Fruit fly (Drosophila melanogaster) whole organism, embryonic: ENCODE measurements around the gene CG4645.

Experiments used
- Ada2b ChIP-seq: fragments of 200-800 bp; sonication (Bioruptor generic); IDR thresholded peaks from 2 replicates; pipeline ENCODE4 v1.3.6; 2022; ENCODE audit warnings: missing biosample characterization, missing genetic modification characterization
- BEAF-32 ChIP-seq: fragments of 200-800 bp; sonication (Bioruptor generic); optimal IDR thresholded peaks from 3 replicates; lab custom pipeline; 2017; ENCODE audit warnings: missing biosample characterization, missing genetic modification characterization, mild to moderate bottlenecking, moderate library complexity, missing genetic modification reagents
- CG10274 ChIP-seq: fragments of 200-800 bp; sonication (Bioruptor generic); optimal IDR thresholded peaks from 3 replicates; lab custom pipeline; 2017; ENCODE audit warnings: missing biosample characterization, mild to moderate bottlenecking, missing genetic modification characterization
- CG10654 ChIP-seq: fragments of 200-800 bp; sonication (Bioruptor generic); optimal IDR thresholded peaks from 2 replicates; lab custom pipeline; 2016; ENCODE audit warnings: missing biosample characterization, missing genetic modification characterization
- CG12219 ChIP-seq: fragments of 200-800 bp; sonication (Bioruptor generic); optimal IDR thresholded peaks from 3 replicates; lab custom pipeline; 2018; ENCODE audit warnings: missing biosample characterization, mild to moderate bottlenecking, missing genetic modification characterization
- CG13287 ChIP-seq: fragments of 200-800 bp; sonication (Bioruptor generic); IDR thresholded peaks from 2 replicates; pipeline ENCODE4 v1.3.6; 2022; ENCODE audit warnings: missing biosample characterization, missing genetic modification characterization; ENCODE audit not compliant: partially characterized antibody
- CG14441 ChIP-seq: fragments of 200-800 bp; sonication (Bioruptor generic); IDR thresholded peaks from 2 replicates; pipeline ENCODE4 v1.3.6; 2022; ENCODE audit warnings: missing biosample characterization, missing genetic modification characterization
- CG15073 ChIP-seq: fragments of 200-800 bp; sonication (Bioruptor generic); optimal IDR thresholded peaks from 2 replicates; lab custom pipeline; 2016; ENCODE audit warnings: missing biosample characterization, missing genetic modification characterization
- CG17829 ChIP-seq: fragments of 200-800 bp; optimal IDR thresholded peaks from 2 replicates; lab custom pipeline; 2019; ENCODE audit warnings: missing biosample characterization, mild to moderate bottlenecking, missing genetic modification characterization, moderate library complexity
- CG2889 ChIP-seq: fragments of 200-800 bp; sonication (Bioruptor generic); IDR thresholded peaks from 3 replicates; pipeline ENCODE4 v1.3.6; 2022; ENCODE audit warnings: missing biosample characterization, missing genetic modification characterization
- CG31365 ChIP-seq: fragments of 200-800 bp; sonication (Bioruptor generic); optimal IDR thresholded peaks from 2 replicates; lab custom pipeline; 2018; ENCODE audit warnings: missing biosample characterization, mild to moderate bottlenecking, missing genetic modification characterization
- CG31388 ChIP-seq: fragments of 200-800 bp; sonication (Bioruptor generic); optimal IDR thresholded peaks from 2 replicates; lab custom pipeline; 2016; ENCODE audit warnings: missing biosample characterization, missing genetic modification characterization
- CG32532 ChIP-seq: fragments of 200-800 bp; sonication (Bioruptor generic); IDR thresholded peaks from 2 replicates; pipeline ENCODE4 v1.3.6; 2022; ENCODE audit warnings: missing biosample characterization, missing genetic modification characterization
- CG5180 ChIP-seq: fragments of 200-800 bp; sonication (Bioruptor generic); optimal IDR thresholded peaks from 3 replicates; lab custom pipeline; 2017; ENCODE audit warnings: missing biosample characterization, missing genetic modification characterization, mild to moderate bottlenecking, moderate library complexity, missing genetic modification reagents
- CG7745 ChIP-seq: fragments of 200-800 bp; sonication (Bioruptor generic); optimal IDR thresholded peaks from 2 replicates; lab custom pipeline; 2018; ENCODE audit warnings: missing biosample characterization, mild to moderate bottlenecking, missing genetic modification characterization, moderate library complexity
- CG7963 ChIP-seq: fragments of 200-800 bp; sonication (Bioruptor generic); IDR thresholded peaks from 3 replicates; pipeline ENCODE4 v1.3.6; 2022; ENCODE audit warnings: missing biosample characterization, missing genetic modification characterization; ENCODE audit not compliant: partially characterized antibody
- CG8765 ChIP-seq: fragments of 200-800 bp; sonication (Bioruptor generic); IDR thresholded peaks from 2 replicates; pipeline ENCODE4 v1.3.6; 2022; ENCODE audit warnings: missing biosample characterization, missing genetic modification characterization
- CG9727 ChIP-seq: fragments of 200-800 bp; sonication (Bioruptor generic); optimal IDR thresholded peaks from 3 replicates; lab custom pipeline; 2017; ENCODE audit warnings: missing biosample characterization, mild to moderate bottlenecking, missing genetic modification characterization
- Dbx ChIP-seq: fragments of 200-800 bp; sonication (Bioruptor generic); IDR thresholded peaks from 3 replicates; pipeline ENCODE4 v1.3.6; 2022; ENCODE audit warnings: missing biosample characterization, missing genetic modification characterization
- Dp ChIP-seq: fragments of 200-800 bp; sonication (Bioruptor generic); optimal IDR thresholded peaks from 2 replicates; lab custom pipeline; 2018; ENCODE audit warnings: missing biosample characterization, mild to moderate bottlenecking, missing genetic modification characterization, moderate library complexity
- Eip74EF ChIP-seq, 2 experiments: fragments of 200-800 bp in 1 of 2; fragments of >200 bp in 1 of 2; sonication (Bioruptor generic) in 1 of 2; optimal IDR thresholded peaks; 2 replicates each; lab custom pipeline; 2017 to 2019; ENCODE audit warnings: missing biosample characterization in 2 of 2, missing genetic modification characterization in 2 of 2, mild to moderate bottlenecking in 1 of 2, moderate library complexity in 1 of 2
- HLHmδ ChIP-seq: fragments of 200-800 bp; sonication (Bioruptor generic); optimal IDR thresholded peaks from 2 replicates; lab custom pipeline; 2018; ENCODE audit warnings: missing biosample characterization, mild to moderate bottlenecking, missing genetic modification characterization, moderate library complexity
- Nf-YB ChIP-seq: fragments of 200-800 bp; sonication (Bioruptor generic); optimal IDR thresholded peaks from 3 replicates; lab custom pipeline; 2019; ENCODE audit warnings: missing biosample characterization, mild to moderate bottlenecking, missing genetic modification characterization, moderate library complexity
- Oli ChIP-seq: fragments of 200-800 bp; sonication (Bioruptor generic); optimal IDR thresholded peaks from 2 replicates; lab custom pipeline; 2018; ENCODE audit warnings: missing biosample characterization, mild to moderate bottlenecking, missing genetic modification characterization, moderate library complexity
- Ravus ChIP-seq: fragments of 200-800 bp; sonication (Bioruptor generic); IDR thresholded peaks from 2 replicates; pipeline ENCODE4 v1.3.6; 2022; ENCODE audit warnings: missing biosample characterization, missing genetic modification characterization
- Scr ChIP-seq: fragments of 200-800 bp; sonication (Bioruptor generic); IDR thresholded peaks from 2 replicates; pipeline ENCODE4 v1.3.6; 2022; ENCODE audit warnings: missing biosample characterization, missing genetic modification characterization; ENCODE audit not compliant: partially characterized antibody
- Trl ChIP-seq, 3 experiments: fragments of >200 bp in 2 of 3; fragments of 200-800 bp in 1 of 3; sonication (Bioruptor generic) in 1 of 3; optimal IDR thresholded peaks; 2 replicates in 1 of 3; 3 replicates in 2 of 3; lab custom pipeline; 2016 to 2017; ENCODE audit warnings: missing biosample characterization in 1 of 3, missing genetic modification characterization in 1 of 3
- YL-1 ChIP-seq: fragments of 200-800 bp; sonication (Bioruptor generic); optimal IDR thresholded peaks from 3 replicates; lab custom pipeline; 2017; ENCODE audit warnings: missing biosample characterization, mild to moderate bottlenecking, missing genetic modification characterization
- al ChIP-seq: fragments of 200-800 bp; sonication (Bioruptor generic); IDR thresholded peaks from 2 replicates; pipeline ENCODE4 v1.3.6; 2022; ENCODE audit warnings: missing biosample characterization, missing genetic modification characterization
- aop ChIP-seq: fragments of 200-800 bp; sonication (Bioruptor generic); IDR thresholded peaks from 2 replicates; pipeline ENCODE4 v1.3.6; 2022; ENCODE audit warnings: missing biosample characterization, missing genetic modification characterization
- ara ChIP-seq: fragments of 200-800 bp; sonication (Bioruptor generic); IDR thresholded peaks from 2 replicates; pipeline ENCODE4 v1.3.6; 2022; ENCODE audit warnings: missing biosample characterization, missing genetic modification characterization
- ash1 ChIP-seq: fragments of 200-800 bp; sonication (Bioruptor generic); optimal IDR thresholded peaks from 2 replicates; lab custom pipeline; 2018; ENCODE audit warnings: missing biosample characterization, mild to moderate bottlenecking, missing genetic modification characterization
- ato ChIP-seq: fragments of 200-800 bp; sonication (Bioruptor generic); IDR thresholded peaks from 2 replicates; pipeline ENCODE4 v1.3.6; 2022; ENCODE audit warnings: missing biosample characterization, missing genetic modification characterization; ENCODE audit not compliant: partially characterized antibody
- cwo ChIP-seq: fragments of 200-800 bp; sonication (Bioruptor generic); optimal IDR thresholded peaks from 3 replicates; lab custom pipeline; 2017; ENCODE audit warnings: missing biosample characterization, missing genetic modification characterization, mild to moderate bottlenecking, moderate library complexity, missing genetic modification reagents
- dati ChIP-seq: fragments of 200-800 bp; sonication (Bioruptor generic); IDR thresholded peaks from 2 replicates; pipeline ENCODE4 v1.3.6; 2022; ENCODE audit warnings: missing biosample characterization, missing genetic modification characterization
- emc ChIP-seq: fragments of 200-800 bp; sonication (Bioruptor generic); optimal IDR thresholded peaks from 2 replicates; lab custom pipeline; 2016; ENCODE audit warnings: missing biosample characterization, missing genetic modification characterization
- eyg ChIP-seq: fragments of 200-800 bp; sonication (Bioruptor generic); optimal IDR thresholded peaks from 3 replicates; lab custom pipeline; 2016; ENCODE audit warnings: missing biosample characterization, missing genetic modification characterization
- gro ChIP-seq: fragments of 200-800 bp; sonication (Bioruptor generic); optimal IDR thresholded peaks from 2 replicates; lab custom pipeline; 2016; ENCODE audit warnings: missing biosample characterization, missing genetic modification characterization
- ind ChIP-seq: fragments of 200-800 bp; sonication (Bioruptor generic); optimal IDR thresholded peaks from 3 replicates; lab custom pipeline; 2016; ENCODE audit warnings: missing biosample characterization, missing genetic modification characterization
- mirr ChIP-seq: fragments of 200-800 bp; sonication (Bioruptor generic); optimal IDR thresholded peaks from 3 replicates; lab custom pipeline; 2018; ENCODE audit warnings: missing biosample characterization, mild to moderate bottlenecking, missing genetic modification characterization
- sc ChIP-seq, 3 experiments: fragments of >200 bp in 2 of 3; fragments of 200-800 bp in 1 of 3; sonication (Bioruptor generic) in 1 of 3; optimal IDR thresholded peaks; 2 replicates in 2 of 3; 3 replicates in 1 of 3; lab custom pipeline; 2017; ENCODE audit warnings: mild to moderate bottlenecking in 1 of 3, missing biosample characterization in 1 of 3, missing genetic modification characterization in 1 of 3, missing genetic modification reagents in 1 of 3
- sens ChIP-seq: fragments of 200-800 bp; sonication (Bioruptor generic); peaks from one replicate; lab custom pipeline; 2016; ENCODE audit warnings: missing biosample characterization, missing genetic modification characterization
- sqz ChIP-seq: fragments of 200-800 bp; sonication (Bioruptor generic); optimal IDR thresholded peaks from 3 replicates; lab custom pipeline; 2018; ENCODE audit warnings: missing biosample characterization, mild to moderate bottlenecking, missing genetic modification characterization
- stc ChIP-seq: fragments of 200-800 bp; sonication (Bioruptor generic); IDR thresholded peaks from 2 replicates; pipeline ENCODE4 v1.3.6; 2022; ENCODE audit warnings: missing biosample characterization, missing genetic modification characterization
- sug ChIP-seq: fragments of 200-800 bp; optimal IDR thresholded peaks from 2 replicates; lab custom pipeline; 2019; ENCODE audit warnings: missing biosample characterization, mild to moderate bottlenecking, missing genetic modification characterization, moderate library complexity
- tin ChIP-seq: fragments of 200-800 bp; sonication (Bioruptor generic); optimal IDR thresholded peaks from 3 replicates; lab custom pipeline; 2016; ENCODE audit warnings: missing biosample characterization, missing genetic modification characterization
- toy ChIP-seq: fragments of 200-800 bp; sonication (Bioruptor generic); IDR thresholded peaks from 2 replicates; pipeline ENCODE4 v1.3.6; 2022; ENCODE audit warnings: missing biosample characterization, missing genetic modification characterization
- trem ChIP-seq: fragments of 200-800 bp; optimal IDR thresholded peaks from 3 replicates; lab custom pipeline; 2019; ENCODE audit warnings: missing biosample characterization, mild to moderate bottlenecking, missing genetic modification characterization, moderate library complexity
- wek ChIP-seq: fragments of 200-800 bp; sonication (Bioruptor generic); optimal IDR thresholded peaks from 3 replicates; lab custom pipeline; 2018; ENCODE audit warnings: missing biosample characterization, mild to moderate bottlenecking, missing genetic modification characterization, moderate library complexity
- wor ChIP-seq: fragments of 200-800 bp; sonication (Bioruptor generic); IDR thresholded peaks from 2 replicates; pipeline ENCODE4 v1.3.6; 2022; ENCODE audit warnings: missing biosample characterization, missing genetic modification characterization

The CG4645 gene

DNA sequence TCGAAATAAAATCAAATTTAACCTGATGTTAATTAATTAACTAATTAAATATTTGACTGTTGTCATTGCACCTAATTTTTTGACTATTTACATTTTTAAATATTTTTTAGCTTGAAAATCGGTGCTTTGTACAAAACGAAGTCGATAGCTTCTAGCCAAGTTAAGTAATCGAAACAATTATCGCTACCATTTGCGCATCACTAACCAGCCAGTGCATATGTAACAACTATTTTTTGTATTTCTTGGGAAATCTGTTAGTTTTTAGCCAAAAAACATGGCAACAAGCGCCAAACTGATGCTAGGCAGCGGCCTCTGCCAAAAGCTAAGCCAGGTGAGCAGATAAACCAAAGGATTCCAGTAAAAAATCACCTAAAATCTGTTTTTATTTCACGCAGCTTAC is 2.8 kb upstream of the CG4645 start, which contains the start of gene mRpL49 (continued):
- TF ChIP-seq ato (GFP tag; lab: Robert Waterston, UW): 0 out of 2 replicates have a peak, but pooled peaks have one; percentile 13
- no peak for TF ChIP-seq CG15073 (GFP tag; lab: Kevin White, UChicago)
- TF ChIP-seq Dbx (GFP tag; lab: Robert Waterston, UW): no peak
- TF ChIP-seq eyg: no peak
- TF ChIP-seq dati: no peak
- TF ChIP-seq sens: peak; percentile 54
- no peak for TF ChIP-seq CG8765
- no peak for TF ChIP-seq ind (GFP tag; lab: Kevin White, UChicago)
- TF ChIP-seq al: no peak
- no peak for TF ChIP-seq tin (GFP tag; lab: Kevin White, UChicago)
- TF ChIP-seq cwo: no peak
- TF ChIP-seq emc (GFP tag; lab: Kevin White, UChicago): no peak
- no peak for TF ChIP-seq Ravus (GFP tag; lab: Robert Waterston, UW)
- no peak for TF ChIP-seq CG12219
- TF ChIP-seq CG32532 (GFP tag; lab: Robert Waterston, UW): no peak
- no peak for TF ChIP-seq mirr (GFP tag; lab: Kevin White, UChicago)
- 0 out of 2 replicates have a peak, but pooled peaks have one; percentile 27 for TF ChIP-seq Scr
- no peak for TF ChIP-seq ara (GFP tag; lab: Robert Waterston, UW)
- no peak for TF ChIP-seq aop
- no peak for TF ChIP-seq wor (GFP tag; lab: Robert Waterston, UW)
- no peak for TF ChIP-seq CG10274
- TF ChIP-seq trem (tag; lab: Kevin White, UChicago): no peak
- no peak for TF ChIP-seq wek (GFP tag; lab: Kevin White, UChicago)
- TF ChIP-seq sc (optimal IDR thresholded peaks at IDR 0.05; lab: Kevin White, UChicago): no peak
- no peak for TF ChIP-seq sc (GFP tag; optimal IDR thresholded peaks at IDR 0.05; lab: Kevin White, UChicago)
- TF ChIP-seq Nf-YB: no peak
- no peak for TF ChIP-seq gro (GFP tag; lab: Kevin White, UChicago)
- TF ChIP-seq CG13287 (GFP tag; lab: Robert Waterston, UW): peak; percentile 50
- no peak for TF ChIP-seq stc
- TF ChIP-seq Dp (GFP tag; lab: Kevin White, UChicago): peak; percentile 35
- no peak for TF ChIP-seq CG31388 (GFP tag; lab: Kevin White, UChicago)
- TF ChIP-seq BEAF-32 (GFP tag; lab: Kevin White, UChicago): peak; percentile 48
- no peak for TF ChIP-seq HLHmδ (GFP tag; lab: Kevin White, UChicago)
- no peak for TF ChIP-seq CG7745 (tag; lab: Kevin White, UChicago)
- TF ChIP-seq CG2889 (GFP tag; lab: Robert Waterston, UW): no peak
- TF ChIP-seq Oli (tag; lab: Kevin White, UChicago): no peak
- no peak for TF ChIP-seq Eip74EF (GFP tag; optimal IDR thresholded peaks at IDR 0.05; lab: Kevin White, UChicago)
- no peak for TF ChIP-seq CG31365 (tag; lab: Kevin White, UChicago)
- no peak for TF ChIP-seq CG9727 (GFP tag; lab: Kevin White, UChicago)
- TF ChIP-seq Ada2b (GFP tag; lab: Robert Waterston, UW): no peak
- TF ChIP-seq CG10654: no peak
- no peak for TF ChIP-seq CG14441
- no peak for TF ChIP-seq CG5180 (GFP tag; lab: Kevin White, UChicago)
- TF ChIP-seq Trl (optimal IDR thresholded peaks at IDR 0.05; lab: Kevin White, UChicago): no peak
- no peak for TF ChIP-seq Trl (GFP tag; optimal IDR thresholded peaks at IDR 0.05; lab: Kevin White, UChicago)
- TF ChIP-seq sqz (GFP tag; lab: Kevin White, UChicago): no peak
- no peak for TF ChIP-seq ash1 (GFP tag; lab: Kevin White, UChicago)
- TF ChIP-seq sug (tag; lab: Kevin White, UChicago): no peak
- TF ChIP-seq toy (GFP tag; lab: Robert Waterston, UW): no peak
- no peak for TF ChIP-seq YL-1 (GFP tag; lab: Kevin White, UChicago)
- TF ChIP-seq CG7963 (GFP tag; lab: Robert Waterston, UW): 0 out of 3 replicates have a peak, but pooled peaks have one; percentile 6
- TF ChIP-seq CG17829 (tag; lab: Kevin White, UChicago): no peak
